Worm (Caenorhabditis elegans) whole organism, L4 larva: ENCODE results near the gene C53B4.3.

Experiments used
- F49E8.2 ChIP-seq: sonication (generic microtip); optimal IDR thresholded peaks from 2 replicates; lab custom pipeline; 2016; ENCODE audit warnings: missing compliant biosample characterization, mild to moderate bottlenecking, missing genetic modification characterization, borderline replicate concordance
- ZK337.2 ChIP-seq: fragments of 200-800 bp; sonication (Bioruptor generic); IDR thresholded peaks from 2 replicates; pipeline ENCODE4 v1.3.6; 2022; ENCODE audit warnings: missing genetic modification reagents, missing genetic modification characterization, missing compliant biosample characterization
- aha-1 ChIP-seq: fragments of 150-350 bp; peaks from one replicate; lab custom pipeline; 2014; ENCODE audit warnings: missing biosample characterization, missing genetic modification characterization
- cey-2 ChIP-seq: sonication (generic microtip); optimal IDR thresholded peaks from 3 replicates; lab custom pipeline; 2017; ENCODE audit warnings: missing genetic modification characterization, mild to moderate bottlenecking, missing compliant biosample characterization, antibody characterized with exemption, borderline replicate concordance; ENCODE audit not compliant: insufficient read depth
- ctbp-1 ChIP-seq: fragments of 200-800 bp; sonication (Bioruptor generic); IDR thresholded peaks from 2 replicates; pipeline ENCODE4 v1.3.6; 2022; ENCODE audit warnings: missing genetic modification reagents, missing genetic modification characterization, missing compliant biosample characterization
- daf-16 ChIP-seq, 3 experiments: sonication (generic microtip); optimal IDR thresholded peaks; 2 replicates each; lab custom pipeline; 2016 to 2017; ENCODE audit warnings: missing genetic modification characterization in 3 of 3, missing genetic modification reagents in 3 of 3, mild to moderate bottlenecking in 2 of 3, missing compliant biosample characterization in 2 of 3, missing biosample characterization in 1 of 3, moderate library complexity in 1 of 3
- dmd-6 ChIP-seq: fragments of 200-800 bp; sonication (Bioruptor generic); IDR thresholded peaks from 2 replicates; pipeline ENCODE4 v1.3.6; 2022; ENCODE audit warnings: missing genetic modification reagents, missing genetic modification characterization, missing compliant biosample characterization
- dpl-1 ChIP-seq: fragments of 150-350 bp; optimal IDR thresholded peaks from 2 replicates; lab custom pipeline; 2014; ENCODE audit warnings: missing biosample characterization, missing genetic modification reagents, missing genetic modification characterization
- duxl-1 ChIP-seq: sonication (generic microtip); optimal IDR thresholded peaks from 2 replicates; lab custom pipeline; 2016; ENCODE audit warnings: mild to moderate bottlenecking, missing genetic modification characterization, moderate library complexity, missing compliant biosample characterization; ENCODE audit not compliant: poor library complexity
- hlh-30 ChIP-seq: sonication (generic microtip); optimal IDR thresholded peaks from 2 replicates; lab custom pipeline; 2017; ENCODE audit warnings: antibody characterized with exemption, mild to moderate bottlenecking, missing genetic modification characterization, missing compliant biosample characterization; ENCODE audit not compliant: insufficient read depth
- lin-1 ChIP-seq: fragments of 200-800 bp; sonication (Bioruptor generic); IDR thresholded peaks from 2 replicates; pipeline ENCODE4 v1.3.6; 2022; ENCODE audit warnings: missing genetic modification reagents, missing genetic modification characterization, missing compliant biosample characterization
- lin-38 ChIP-seq: fragments of 200-800 bp; sonication (Bioruptor generic); IDR thresholded peaks from 2 replicates; pipeline ENCODE4 v1.3.6; 2022; ENCODE audit warnings: missing genetic modification reagents, missing genetic modification characterization, missing compliant biosample characterization
- mdl-1 ChIP-seq, 2 experiments: fragments of 150-350 bp in 1 of 2; sonication (generic microtip) in 1 of 2; optimal IDR thresholded peaks; 2 replicates each; lab custom pipeline; 2014 to 2017; ENCODE audit warnings: missing biosample characterization in 2 of 2, missing genetic modification characterization in 2 of 2
- mdt-29 ChIP-seq: fragments of 200-800 bp; sonication (Bioruptor generic); IDR thresholded peaks from 2 replicates; pipeline ENCODE4 v1.3.6; 2022; ENCODE audit warnings: missing genetic modification reagents, missing genetic modification characterization, missing compliant biosample characterization
- mxl-3 ChIP-seq: fragments of 200-800 bp; sonication (Bioruptor generic); optimal IDR thresholded peaks from 2 replicates; lab custom pipeline; 2018; ENCODE audit warnings: mild to moderate bottlenecking, missing genetic modification characterization, missing compliant biosample characterization
- nhr-10 ChIP-seq: fragments of 150-350 bp; optimal IDR thresholded peaks from 2 replicates; lab custom pipeline; 2014; ENCODE audit warnings: missing biosample characterization, missing genetic modification characterization
- nhr-11 ChIP-seq: fragments of 150-350 bp; optimal IDR thresholded peaks from 2 replicates; lab custom pipeline; 2014; ENCODE audit warnings: missing biosample characterization, missing genetic modification characterization
- nhr-111 ChIP-seq: fragments of 200-800 bp; sonication (Bioruptor generic); optimal IDR thresholded peaks from 2 replicates; lab custom pipeline; 2018; ENCODE audit warnings: mild to moderate bottlenecking, missing genetic modification characterization, missing compliant biosample characterization
- nhr-237 ChIP-seq: sonication (generic microtip); optimal IDR thresholded peaks from 2 replicates; lab custom pipeline; 2017; ENCODE audit warnings: missing biosample characterization, missing genetic modification characterization
- nhr-25 ChIP-seq: sonication (generic microtip); optimal IDR thresholded peaks from 2 replicates; lab custom pipeline; 2017; ENCODE audit warnings: missing genetic modification characterization, mild to moderate bottlenecking, missing compliant biosample characterization, antibody characterized with exemption, moderate library complexity, borderline replicate concordance; ENCODE audit not compliant: insufficient read depth
- nhr-42 ChIP-seq: fragments of 200-800 bp; sonication (Bioruptor generic); IDR thresholded peaks from 2 replicates; pipeline ENCODE4 v1.3.6; 2022; ENCODE audit warnings: missing genetic modification characterization, missing compliant biosample characterization
- nhr-76 ChIP-seq: fragments of 150-350 bp; optimal IDR thresholded peaks from 2 replicates; lab custom pipeline; 2014; ENCODE audit warnings: missing biosample characterization, missing genetic modification characterization
- pha-4 ChIP-seq, 2 experiments: fragments of 150-350 bp in 1 of 2; fragments of 200-800 bp in 1 of 2; sonication (Bioruptor generic) in 1 of 2; IDR thresholded peaks in 1 of 2; optimal IDR thresholded peaks in 1 of 2; 2 replicates each; pipeline versions ENCODE4 v1.3.6 to Lab custom; 2014 to 2022; ENCODE audit warnings: missing genetic modification characterization in 2 of 2, missing genetic modification reagents in 2 of 2, missing biosample characterization in 1 of 2, missing compliant biosample characterization in 1 of 2
- php-3 ChIP-seq: fragments of 200-800 bp; sonication (Bioruptor generic); IDR thresholded peaks from 2 replicates; pipeline ENCODE4 v1.3.6; 2022; ENCODE audit warnings: missing genetic modification reagents, missing genetic modification characterization, missing compliant biosample characterization
- saeg-2 ChIP-seq: fragments of 200-800 bp; sonication (Bioruptor generic); IDR thresholded peaks from 2 replicates; pipeline ENCODE4 v1.3.6; 2022; ENCODE audit warnings: missing genetic modification reagents, missing genetic modification characterization, missing compliant biosample characterization
- set-16 ChIP-seq: fragments of 200-800 bp; sonication (Bioruptor generic); IDR thresholded peaks from 2 replicates; pipeline ENCODE4 v1.3.6; 2022; ENCODE audit warnings: missing genetic modification reagents, missing genetic modification characterization, missing compliant biosample characterization
- snpc-1.2 ChIP-seq: fragments of 200-800 bp; sonication (Bioruptor generic); IDR thresholded peaks from 2 replicates; pipeline ENCODE4 v1.3.6; 2022; ENCODE audit warnings: missing genetic modification reagents, missing genetic modification characterization, missing compliant biosample characterization
- snpc-4 ChIP-seq: fragments of 150-350 bp; optimal IDR thresholded peaks from 2 replicates; lab custom pipeline; 2014; ENCODE audit warnings: missing biosample characterization, missing genetic modification characterization
- spr-3 ChIP-seq: fragments of 200-800 bp; sonication (Bioruptor generic); optimal IDR thresholded peaks from 2 replicates; lab custom pipeline; 2018; ENCODE audit warnings: mild to moderate bottlenecking, missing genetic modification characterization, missing compliant biosample characterization
- tra-1 ChIP-seq: fragments of 200-800 bp; sonication (Bioruptor generic); IDR thresholded peaks from 2 replicates; pipeline ENCODE4 v1.3.6; 2022; ENCODE audit warnings: missing genetic modification reagents, missing genetic modification characterization, missing compliant biosample characterization
- vab-7 ChIP-seq: fragments of 200-800 bp; sonication (Bioruptor generic); IDR thresholded peaks from 2 replicates; pipeline ENCODE4 v1.3.6; 2022; ENCODE audit warnings: missing genetic modification reagents, missing genetic modification characterization, missing compliant biosample characterization
- zag-1 ChIP-seq: fragments of 150-350 bp; optimal IDR thresholded peaks from 2 replicates; lab custom pipeline; 2014; ENCODE audit warnings: missing biosample characterization, missing genetic modification characterization
- zfp-3 ChIP-seq: fragments of 200-800 bp; sonication (Bioruptor generic); conservative IDR thresholded peaks from 2 replicates; pipeline ENCODE4 v1.3.6; 2022; ENCODE audit warnings: missing genetic modification reagents, missing genetic modification characterization, missing compliant biosample characterization

Gene C53B4.3

ce11 chrIV:8984566-8984965 is 11.1 kb upstream of the C53B4.3 start, which contains the start of gene nstp-1:
TSS of gene nstp-1 (plus strand) at chrIV:8984866.
- TF ChIP-seq nhr-10 (tag; lab: Kevin White, UChicago) (no peak), mdt-29 (GFP tag; lab: Robert Waterston, UW) (no peak), lin-38 (GFP tag; lab: Robert Waterston, UW) (no peak), daf-16 (GFP tag; optimal IDR thresholded peaks at IDR 0.05; lab: Kevin White, UChicago) (no peak), daf-16 (tag; optimal IDR thresholded peaks at IDR 0.05; lab: Kevin White, UChicago) (no peak), nhr-25 (tag; lab: Kevin White, UChicago) (no peak), saeg-2 (GFP tag; lab: Robert Waterston, UW) (no peak), spr-3 (GFP tag; lab: Kevin White, UChicago) (no peak), tra-1 (GFP tag; lab: Robert Waterston, UW) (no peak), mxl-3 (GFP tag; lab: Kevin White, UChicago) (no peak), snpc-4 (tag; lab: Kevin White, UChicago) (no peak)

ce11 chrIV:8979695-8980094 is 6.2 kb upstream of the C53B4.3 start, which contains the start of gene col-119:
TSS of gene col-119 (minus strand) at chrIV:8979795.
- TF ChIP-seq ZK337.2 (no peak), aha-1 (peak; percentile 18), vab-7 (GFP tag; lab: Robert Waterston, UW) (no peak), cey-2 (peak; percentile 38), nhr-10 (tag; lab: Kevin White, UChicago) (no peak), dmd-6 (GFP tag; lab: Robert Waterston, UW) (peak; percentile 16; the same call in 1 of the 2 replicates), nhr-76 (peak; percentile 22)

ce11 chrIV:8979062-8979612 is 5.6 kb upstream of the C53B4.3 start:
- TF ChIP-seq nhr-111 = no peak
- peak; percentile 95 for TF ChIP-seq set-16 (GFP tag; lab: Robert Waterston, UW)
- peak; percentile 23; the same call in 1 of the 2 replicates for TF ChIP-seq ctbp-1 (GFP tag; lab: Robert Waterston, UW)
- no peak for TF ChIP-seq zag-1 (tag; lab: Kevin White, UChicago)
- TF ChIP-seq zfp-3 (GFP tag; lab: Robert Waterston, UW) = no peak
- TF ChIP-seq snpc-1.2 = 0 out of 2 replicates have a peak, but pooled peaks have one; percentile 24

- TF ChIP-seq nhr-11 (tag; lab: Kevin White, UChicago) (peak; percentile 56), php-3 (GFP tag; lab: Robert Waterston, UW) (0 out of 2 replicates have a peak, but pooled peaks have one; percentile 31), aha-1 (peak; percentile 66), pha-4 (GFP tag; IDR thresholded peaks at IDR 0.05; lab: Robert Waterston, UW) (no peak), pha-4 (tag; optimal IDR thresholded peaks at IDR 0.05; lab: Kevin White, UChicago) (no peak)
Measured at ce11 chrIV:8978047-8978446, 4.5 kb upstream of the C53B4.3 start.

ce11 chrIV:8975331-8975625 is 1.8 kb upstream of the C53B4.3 start, which contains the start of gene pdzd-8:
TSS of gene pdzd-8 (plus strand) at chrIV:8975526.
- no peak for TF ChIP-seq vab-7 (GFP tag; lab: Robert Waterston, UW)
- TF ChIP-seq nhr-237 = no peak
- TF ChIP-seq ctbp-1 (GFP tag; lab: Robert Waterston, UW) = no peak
- no peak for TF ChIP-seq lin-1 (GFP tag; lab: Robert Waterston, UW)
- no peak for TF ChIP-seq aha-1
- no peak for TF ChIP-seq duxl-1
- TF ChIP-seq nhr-76 = no peak
- no peak for TF ChIP-seq mdl-1 (tag; optimal IDR thresholded peaks at IDR 0.05; lab: Kevin White, UChicago)
- TF ChIP-seq dpl-1 (GFP tag; lab: Kevin White, UChicago) = no peak
- TF ChIP-seq hlh-30 (tag; lab: Kevin White, UChicago) = no peak
- TF ChIP-seq F49E8.2 (tag; lab: Kevin White, UChicago) = no peak
- no peak for TF ChIP-seq ZK337.2
- no peak for TF ChIP-seq nhr-42 (GFP tag; lab: Robert Waterston, UW)
